Fruit fly (Drosophila melanogaster): ENCODE data around the gene Tmf.

Gene Tmf

DNA sequence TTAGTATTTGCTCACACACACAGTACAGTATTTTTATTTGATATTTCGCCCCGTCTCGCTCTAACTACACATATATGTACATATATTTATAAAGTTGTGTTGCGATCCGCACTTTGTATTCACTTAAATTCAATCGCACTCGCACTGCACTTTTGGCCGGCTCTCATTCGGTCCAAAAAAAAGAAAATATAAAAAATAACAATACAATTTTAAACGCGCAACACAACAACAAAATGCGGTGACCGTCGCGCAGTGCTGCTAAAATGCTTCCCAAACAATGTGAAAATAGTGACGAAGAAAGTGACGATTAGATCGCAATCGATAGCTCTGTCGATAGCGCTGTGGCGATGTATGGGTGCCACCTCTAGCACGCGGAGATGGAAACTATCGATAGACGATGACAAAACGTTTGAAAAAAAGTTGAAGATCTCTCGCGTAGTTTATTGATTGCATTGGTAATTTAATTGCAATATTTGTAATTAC is 40.8 kb upstream of the Tmf start, which contains the start of the genes C3G and pod1 (continued):
- TF ChIP-seq lilli (GFP tag; optimal IDR thresholded peaks at IDR 0.05), result peak; percentile 54
- no peak for TF ChIP-seq CG32767 (GFP tag; IDR thresholded peaks at IDR 0.05)
- peak; percentile 19 for TF ChIP-seq Jarid2 (GFP tag; optimal IDR thresholded peaks at IDR 0.05)
- no peak for TF ChIP-seq pita (GFP tag; optimal IDR thresholded peaks at IDR 0.05)
- TF ChIP-seq CG2678 (tag; optimal IDR thresholded peaks at IDR 0.05), result peak; percentile 18
- peak; percentile 96 for TF ChIP-seq ato (GFP tag; IDR thresholded peaks at IDR 0.05; ENCODE audit: partially characterized antibody)
- no peak for TF ChIP-seq CG13123 (GFP tag; optimal IDR thresholded peaks at IDR 0.05)
- peak; percentile 97 for TF ChIP-seq mld (GFP tag; IDR thresholded peaks at IDR 0.05; ENCODE audit: partially characterized antibody)
- TF ChIP-seq ATbp (GFP tag; optimal IDR thresholded peaks at IDR 0.05), result no peak
- TF ChIP-seq bab2 (GFP tag; optimal IDR thresholded peaks at IDR 0.05), result no peak
- peak; percentile 25; the same call in 1 of the 2 replicates for TF ChIP-seq onecut (GFP tag; IDR thresholded peaks at IDR 0.05)
- no peak for TF ChIP-seq CG10274 (GFP tag; optimal IDR thresholded peaks at IDR 0.05)
- no peak for TF ChIP-seq CG18764 (GFP tag; optimal IDR thresholded peaks at IDR 0.05)
- peak; percentile 71 for TF ChIP-seq row (GFP tag; IDR thresholded peaks at IDR 0.05)
- TF ChIP-seq CG7271 (tag; optimal IDR thresholded peaks at IDR 0.05), result no peak
- no peak for TF ChIP-seq Ssrp (tag; optimal IDR thresholded peaks at IDR 0.05)
- TF ChIP-seq CG10267 (tag; optimal IDR thresholded peaks at IDR 0.05), result peak; percentile 66
- TF ChIP-seq CG8388 (GFP tag; optimal IDR thresholded peaks at IDR 0.05), result no peak
- peak in 1 of 2 experiments; percentile 18 for TF ChIP-seq Eip74EF (GFP tag; optimal IDR thresholded peaks at IDR 0.05)
- no peak for TF ChIP-seq wek (GFP tag; optimal IDR thresholded peaks at IDR 0.05)
- no peak for TF ChIP-seq CG12219 (GFP tag; optimal IDR thresholded peaks at IDR 0.05)
- peak; percentile 56; the same call in 1 of the 2 replicates for TF ChIP-seq vvl (GFP tag; IDR thresholded peaks at IDR 0.05)
- peak; percentile 71 for TF ChIP-seq CG33213 (GFP tag; optimal IDR thresholded peaks at IDR 0.05)
- no peak for TF ChIP-seq CG1602 (GFP tag; optimal IDR thresholded peaks at IDR 0.05)
- peak; percentile 73 for TF ChIP-seq Dp (GFP tag; optimal IDR thresholded peaks at IDR 0.05)
- no peak for TF ChIP-seq CG2889 (GFP tag; IDR thresholded peaks at IDR 0.05)
- TF ChIP-seq ci (GFP tag; IDR thresholded peaks at IDR 0.05), result no peak
- peak; percentile 41 for TF ChIP-seq stwl (tag; optimal IDR thresholded peaks at IDR 0.05)
- peak; percentile 41 for TF ChIP-seq zfh2 (GFP tag; optimal IDR thresholded peaks at IDR 0.05)
- peak; percentile 21 for TF ChIP-seq Side (GFP tag; optimal IDR thresholded peaks at IDR 0.05)
- TF ChIP-seq CG9817 (tag; optimal IDR thresholded peaks at IDR 0.05), result peak; percentile 13
- TF ChIP-seq CG17912 (GFP tag; optimal IDR thresholded peaks at IDR 0.05), result peak; percentile 11
- no peak for TF ChIP-seq jing (GFP tag; optimal IDR thresholded peaks at IDR 0.05)
- TF ChIP-seq eve (GFP tag; optimal IDR thresholded peaks at IDR 0.05), result no peak
- TF ChIP-seq ase (GFP tag; IDR thresholded peaks at IDR 0.05), result no peak
- no peak for TF ChIP-seq NC2α (GFP tag; optimal IDR thresholded peaks at IDR 0.05)
- peak; percentile 6 for TF ChIP-seq exex (tag; optimal IDR thresholded peaks at IDR 0.05)
- TF ChIP-seq luna (GFP tag; optimal IDR thresholded peaks at IDR 0.05), result peak; percentile 16
- no peak for TF ChIP-seq CG10462 (GFP tag; optimal IDR thresholded peaks at IDR 0.05)
- no peak for TF ChIP-seq CG1832 (GFP tag; optimal IDR thresholded peaks at IDR 0.05)
- TF ChIP-seq Xbp1 (GFP tag; optimal IDR thresholded peaks at IDR 0.05), result peak; percentile 57
- peak; percentile 31 for TF ChIP-seq Chrac-16 (GFP tag; optimal IDR thresholded peaks at IDR 0.05)
- TF ChIP-seq CG9797 (GFP tag; optimal IDR thresholded peaks at IDR 0.05), result peak; percentile 83
- TF ChIP-seq Blimp-1 (GFP tag; optimal IDR thresholded peaks at IDR 0.05), result peak; percentile 22
- TF ChIP-seq CG7928 (GFP tag; optimal IDR thresholded peaks at IDR 0.05), result peak; percentile 6
- no peak for TF ChIP-seq CG3838 (GFP tag; optimal IDR thresholded peaks at IDR 0.05)
- no peak for TF ChIP-seq sens-2 (GFP tag; IDR thresholded peaks at IDR 0.05)
- TF ChIP-seq CG7556 (GFP tag; optimal IDR thresholded peaks at IDR 0.05), result no peak
- TF ChIP-seq CG9932 (GFP tag; IDR thresholded peaks at IDR 0.05), result peak; percentile 84
- TF ChIP-seq HHEX (GFP tag; optimal IDR thresholded peaks at IDR 0.05), result no peak

All from whole organism, embryonic.